Fruit fly (Drosophila melanogaster): Measurements from ENCODE around the gene CG17776.
A peak's percentile ranks its signal among the peaks of the same experiment; 100 is the strongest.

The CG17776 gene

dm6 chrX:2225138-2225537, 40.6 kb downstream of the CG17776 start, which contains the start of gene pcx (continued):
- TF ChIP-seq CG10147 (GFP tag; optimal IDR thresholded peaks at IDR 0.05) (no peak), twi (tag; optimal IDR thresholded peaks at IDR 0.05) (no peak), CG17829 (tag; optimal IDR thresholded peaks at IDR 0.05) (no peak), dpn (GFP tag; optimal IDR thresholded peaks at IDR 0.05) (no peak), Hmr (GFP tag; optimal IDR thresholded peaks at IDR 0.05) (no peak), Dfd (GFP tag; optimal IDR thresholded peaks at IDR 0.05) (no peak), Nf-YB (GFP tag; optimal IDR thresholded peaks at IDR 0.05) (no peak), nom (GFP tag; optimal IDR thresholded peaks at IDR 0.05) (no peak), Sox100B (GFP tag; optimal IDR thresholded peaks at IDR 0.05) (no peak), knrl (GFP tag; IDR thresholded peaks at IDR 0.05; ENCODE audit: partially characterized antibody) (peak; percentile 54; the same call in 2 of the 3 replicates), ATbp (GFP tag; optimal IDR thresholded peaks at IDR 0.05) (no peak), kni (GFP tag; optimal IDR thresholded peaks at IDR 0.05) (no peak), vnd (GFP tag; IDR thresholded peaks at IDR 0.05; ENCODE audit: partially characterized antibody) (no peak), GATAe (GFP tag; conservative IDR thresholded peaks at IDR 0.05) (no peak), Gug (GFP tag; IDR thresholded peaks at IDR 0.05) (no peak), peb (GFP tag; IDR thresholded peaks at IDR 0.05) (no peak), TFAM (GFP tag; optimal IDR thresholded peaks at IDR 0.05) (no peak), bigmax (GFP tag; optimal IDR thresholded peaks at IDR 0.05) (no peak), CTCF (GFP tag; optimal IDR thresholded peaks at IDR 0.05) (no peak), Dp (GFP tag; optimal IDR thresholded peaks at IDR 0.05) (peak; percentile 70), E2f2 (GFP tag; IDR thresholded peaks at IDR 0.05) (peak; percentile 74), bbx (GFP tag; IDR thresholded peaks at IDR 0.05; ENCODE audit: partially characterized antibody) (peak; percentile 58), CG10979 (tag; optimal IDR thresholded peaks at IDR 0.05) (no peak), C15 (GFP tag; IDR thresholded peaks at IDR 0.05) (no peak), CG1647 (GFP tag; optimal IDR thresholded peaks at IDR 0.05) (no peak), pzg (GFP tag; optimal IDR thresholded peaks at IDR 0.05) (peak; percentile 49), CG14710 (tag; optimal IDR thresholded peaks at IDR 0.05) (peak; percentile 37), Sox102F (GFP tag; optimal IDR thresholded peaks at IDR 0.05) (no peak), Med (GFP tag) (peak; percentile 28), chinmo (GFP tag; IDR thresholded peaks at IDR 0.05; ENCODE audit: partially characterized antibody) (no peak), Mrtf (GFP tag; IDR thresholded peaks at IDR 0.05) (no peak), CG11723 (GFP tag; optimal IDR thresholded peaks at IDR 0.05) (no peak), Meics (GFP tag; optimal IDR thresholded peaks at IDR 0.05) (no peak), H15 (GFP tag; IDR thresholded peaks at IDR 0.05) (no peak), Sry-δ (GFP tag; optimal IDR thresholded peaks at IDR 0.05) (peak; percentile 49), Ssrp (tag; optimal IDR thresholded peaks at IDR 0.05) (no peak), sna (GFP tag; IDR thresholded peaks at IDR 0.05; ENCODE audit: partially characterized antibody) (0 out of 2 replicates have a peak, but pooled peaks have one; percentile 41), Sin3A (optimal IDR thresholded peaks at IDR 0.05) (no peak), Stat92E (GFP tag; optimal IDR thresholded peaks at IDR 0.05) (no peak), CG34224 (GFP tag; IDR thresholded peaks at IDR 0.05; ENCODE audit: partially characterized antibody) (no peak), phol (tag; optimal IDR thresholded peaks at IDR 0.05) (peak; percentile 1), CG18011 (GFP tag; optimal IDR thresholded peaks at IDR 0.05) (no peak), YL-1 (GFP tag; optimal IDR thresholded peaks at IDR 0.05) (peak; percentile 56), trh (GFP tag; optimal IDR thresholded peaks at IDR 0.05) (no peak), CG10543 (GFP tag; optimal IDR thresholded peaks at IDR 0.05) (no peak), Deaf1 (tag; optimal IDR thresholded peaks at IDR 0.05) (no peak), CG17359 (tag; optimal IDR thresholded peaks at IDR 0.05) (peak; percentile 96), Camta (GFP tag; optimal IDR thresholded peaks at IDR 0.05) (no peak), Dref (GFP tag; IDR thresholded peaks at IDR 0.05) (peak; percentile 81), kah (GFP tag; optimal IDR thresholded peaks at IDR 0.05) (no peak), zen2 (GFP tag; IDR thresholded peaks at IDR 0.05; ENCODE audit: partially characterized antibody) (no peak)
